Worm (Caenorhabditis elegans): ENCODE results near the gene ndx-6.

ce11 chrII:5388786-5389421, 777 bp downstream of the ndx-6 start, which contains the start of gene rsp-4:
- TF ChIP-seq hnd-1 (tag; optimal IDR thresholded peaks at IDR 0.05) (no peak), ama-1 (optimal IDR thresholded peaks at IDR 0.05) (no peak), flt-1 (GFP tag; IDR thresholded peaks at IDR 0.05) (no peak), scrt-1 (GFP tag; IDR thresholded peaks at IDR 0.05) (no peak), pes-1 (GFP tag; IDR thresholded peaks at IDR 0.05) (no peak), ceh-13 (GFP tag; optimal IDR thresholded peaks at IDR 0.05) (no peak)
